Worm (Caenorhabditis elegans) whole organism, late embryonic: ENCODE measurements around the gene acdh-10.

ENCODE experiments used
- eyg-1 ChIP-seq: sonication (generic microtip); optimal IDR thresholded peaks from 2 replicates; lab custom pipeline; 2016; ENCODE audit warnings: missing genotype, missing genetic modification characterization, missing compliant biosample characterization
- pat-9 ChIP-seq: fragments of 200-800 bp; sonication (Bioruptor generic); optimal IDR thresholded peaks from 2 replicates; lab custom pipeline; 2018; ENCODE audit warnings: mild to moderate bottlenecking, missing genetic modification characterization, moderate library complexity, missing compliant biosample characterization

DNA sequence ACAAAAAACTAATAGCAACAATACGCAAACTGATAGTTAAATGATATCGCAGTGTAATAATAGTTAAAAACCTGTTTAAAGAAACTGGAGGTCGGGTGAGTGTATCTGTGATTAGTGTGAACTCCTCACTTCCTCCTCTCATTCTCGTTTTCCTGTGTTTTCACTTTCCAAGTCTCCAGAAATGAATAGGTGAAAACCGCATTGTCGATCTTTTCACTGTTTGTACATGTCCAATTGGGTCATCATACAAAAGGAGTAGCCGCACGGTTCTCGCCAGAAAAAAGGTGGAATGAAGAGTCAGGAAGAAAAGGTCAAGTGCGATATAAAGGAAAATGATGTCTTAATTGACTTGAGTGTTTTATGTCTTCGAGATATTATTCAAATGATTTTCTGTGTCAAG, 3.2 kb downstream of the acdh-10 start:
- TF ChIP-seq eyg-1, result no peak
- TF ChIP-seq pat-9 (tag; lab: Kevin White, UChicago), result no peak
